Fruit fly (Drosophila melanogaster) whole organism, embryonic: Measurements from ENCODE around the gene CG32639.

ENCODE experiments used
- gce ChIP-seq: fragments of 200-800 bp; sonication (Bioruptor generic); IDR thresholded peaks from 3 replicates; pipeline ENCODE4 v1.3.6; 2022; ENCODE audit warnings: missing biosample characterization, missing genetic modification characterization
- psq ChIP-seq: fragments of 200-800 bp; sonication (Bioruptor generic); optimal IDR thresholded peaks from 2 replicates; lab custom pipeline; 2017; ENCODE audit warnings: missing biosample characterization, missing genetic modification characterization

dm6 chrX:13208554-13208953 is 27.8 kb downstream of the CG32639 start:
- TF ChIP-seq psq (GFP tag; lab: Kevin White, UChicago) (no peak), gce (GFP tag; lab: Robert Waterston, UW) (no peak)
